Fruit fly (Drosophila melanogaster) whole organism, embryonic: ENCODE results near the gene Col4a1.

Source experiments
- Bteb2 ChIP-seq: fragments of 200-800 bp; sonication (Bioruptor generic); optimal IDR thresholded peaks from 2 replicates; lab custom pipeline; 2016; ENCODE audit warnings: missing biosample characterization, missing genetic modification characterization
- CG10147 ChIP-seq: fragments of 200-800 bp; sonication (Bioruptor generic); optimal IDR thresholded peaks from 2 replicates; lab custom pipeline; 2019; ENCODE audit warnings: missing biosample characterization, mild to moderate bottlenecking, missing genetic modification characterization, moderate library complexity
- CG10209 ChIP-seq: fragments of 200-800 bp; sonication (Bioruptor generic); optimal IDR thresholded peaks from 3 replicates; lab custom pipeline; 2017; ENCODE audit warnings: missing biosample characterization, mild to moderate bottlenecking, missing genetic modification characterization, missing genetic modification reagents
- CG10462 ChIP-seq: fragments of 200-800 bp; sonication (Bioruptor generic); optimal IDR thresholded peaks from 2 replicates; lab custom pipeline; 2016; ENCODE audit warnings: missing biosample characterization, missing genetic modification characterization
- CG10543 ChIP-seq: fragments of 200-800 bp; sonication (Bioruptor generic); optimal IDR thresholded peaks from 3 replicates; lab custom pipeline; 2017; ENCODE audit warnings: missing biosample characterization, mild to moderate bottlenecking, missing genetic modification characterization, moderate library complexity
- CG11398 ChIP-seq: fragments of 200-800 bp; sonication (Bioruptor generic); optimal IDR thresholded peaks from 2 replicates; lab custom pipeline; 2016; ENCODE audit warnings: missing biosample characterization, missing genetic modification characterization
- CG1233 ChIP-seq: fragments of 200-800 bp; sonication (Bioruptor generic); optimal IDR thresholded peaks from 4 replicates; lab custom pipeline; 2018; ENCODE audit warnings: missing biosample characterization, mild to moderate bottlenecking, missing genetic modification characterization
- CG12942 ChIP-seq: fragments of 200-800 bp; sonication (Bioruptor generic); optimal IDR thresholded peaks from 3 replicates; lab custom pipeline; 2016; ENCODE audit warnings: missing biosample characterization, missing genetic modification characterization
- CG13296 ChIP-seq: fragments of 200-800 bp; sonication (Bioruptor generic); optimal IDR thresholded peaks from 3 replicates; lab custom pipeline; 2018; ENCODE audit warnings: missing biosample characterization, mild to moderate bottlenecking, missing genetic modification characterization
- CG13775 ChIP-seq: fragments of 200-800 bp; sonication (Bioruptor generic); optimal IDR thresholded peaks from 3 replicates; lab custom pipeline; 2017; ENCODE audit warnings: missing biosample characterization, mild to moderate bottlenecking, missing genetic modification characterization
- CG14050 ChIP-seq: fragments of 200-800 bp; sonication (Bioruptor generic); IDR thresholded peaks from 3 replicates; pipeline ENCODE4 v1.3.6; 2022; ENCODE audit warnings: missing biosample characterization, missing genetic modification characterization
- CG17912 ChIP-seq: fragments of 200-800 bp; sonication (Bioruptor generic); optimal IDR thresholded peaks from 2 replicates; lab custom pipeline; 2018; ENCODE audit warnings: missing biosample characterization, mild to moderate bottlenecking, missing genetic modification characterization
- CG2678 ChIP-seq: fragments of 200-800 bp; sonication (Bioruptor generic); optimal IDR thresholded peaks from 3 replicates; lab custom pipeline; 2019; ENCODE audit warnings: missing biosample characterization, mild to moderate bottlenecking, missing genetic modification characterization, moderate library complexity
- CG30020 ChIP-seq: fragments of 200-800 bp; optimal IDR thresholded peaks from 2 replicates; lab custom pipeline; 2019; ENCODE audit warnings: missing biosample characterization, mild to moderate bottlenecking, missing genetic modification characterization, moderate library complexity
- CG3847 ChIP-seq: fragments of 200-800 bp; sonication (Bioruptor generic); IDR thresholded peaks from 2 replicates; pipeline ENCODE4 v1.3.6; 2022; ENCODE audit warnings: missing biosample characterization, missing genetic modification characterization
- CG4424 ChIP-seq: fragments of 200-800 bp; sonication (Bioruptor generic); optimal IDR thresholded peaks from 3 replicates; lab custom pipeline; 2016; ENCODE audit warnings: missing biosample characterization, missing genetic modification characterization
- CG4854 ChIP-seq: fragments of 200-800 bp; sonication (Bioruptor generic); optimal IDR thresholded peaks from 2 replicates; lab custom pipeline; 2016; ENCODE audit warnings: missing biosample characterization, missing genetic modification characterization, inconsistent platforms
- CG8089 ChIP-seq: fragments of 200-800 bp; sonication (Bioruptor generic); optimal IDR thresholded peaks from 3 replicates; lab custom pipeline; 2016; ENCODE audit warnings: missing biosample characterization, missing genetic modification characterization
- CG8944 ChIP-seq: fragments of 200-800 bp; sonication (Bioruptor generic); optimal IDR thresholded peaks from 3 replicates; lab custom pipeline; 2016; ENCODE audit warnings: missing biosample characterization, missing genetic modification characterization
- CG9437 ChIP-seq: fragments of 200-800 bp; sonication (Bioruptor generic); optimal IDR thresholded peaks from 2 replicates; lab custom pipeline; 2018; ENCODE audit warnings: missing biosample characterization, mild to moderate bottlenecking, missing genetic modification characterization
- CG9932 ChIP-seq: fragments of 200-800 bp; sonication (Bioruptor generic); IDR thresholded peaks from 2 replicates; pipeline ENCODE4 v1.3.6; 2022; ENCODE audit warnings: missing biosample characterization, missing genetic modification characterization
- CHES-1-like ChIP-seq: fragments of 200-800 bp; sonication (Bioruptor generic); optimal IDR thresholded peaks from 2 replicates; lab custom pipeline; 2016; ENCODE audit warnings: missing biosample characterization, missing genetic modification characterization
- Chrac-16 ChIP-seq: fragments of 200-800 bp; sonication (Bioruptor generic); optimal IDR thresholded peaks from 3 replicates; lab custom pipeline; 2016; ENCODE audit warnings: missing biosample characterization, missing genetic modification characterization
- Dp ChIP-seq: fragments of 200-800 bp; sonication (Bioruptor generic); optimal IDR thresholded peaks from 2 replicates; lab custom pipeline; 2018; ENCODE audit warnings: missing biosample characterization, mild to moderate bottlenecking, missing genetic modification characterization, moderate library complexity
- Jarid2 ChIP-seq: fragments of 200-800 bp; sonication (Bioruptor generic); optimal IDR thresholded peaks from 3 replicates; lab custom pipeline; 2017; ENCODE audit warnings: mild to moderate bottlenecking, missing biosample characterization, missing genetic modification reagents, missing genetic modification characterization
- Lim3 ChIP-seq: fragments of 200-800 bp; sonication (Bioruptor generic); IDR thresholded peaks from 2 replicates; pipeline ENCODE4 v1.3.6; 2022; ENCODE audit warnings: missing biosample characterization, missing genetic modification characterization
- Med ChIP-seq: fragments of 200-800 bp; sonication (Bioruptor generic); peaks from one replicate; lab custom pipeline; 2016; ENCODE audit warnings: missing biosample characterization, missing genetic modification characterization, mild to moderate bottlenecking, inconsistent platforms, moderate library complexity
- Oli ChIP-seq: fragments of 200-800 bp; sonication (Bioruptor generic); optimal IDR thresholded peaks from 2 replicates; lab custom pipeline; 2018; ENCODE audit warnings: missing biosample characterization, mild to moderate bottlenecking, missing genetic modification characterization, moderate library complexity
- Sry-δ ChIP-seq: fragments of 200-800 bp; sonication (Bioruptor generic); optimal IDR thresholded peaks from 2 replicates; lab custom pipeline; 2016; ENCODE audit warnings: missing biosample characterization, missing genetic modification characterization
- ab ChIP-seq: fragments of 200-800 bp; sonication (Bioruptor generic); optimal IDR thresholded peaks from 2 replicates; lab custom pipeline; 2016; ENCODE audit warnings: missing biosample characterization, missing genetic modification characterization
- bab2 ChIP-seq: fragments of 200-800 bp; sonication (Bioruptor generic); optimal IDR thresholded peaks from 2 replicates; lab custom pipeline; 2016; ENCODE audit warnings: missing biosample characterization, missing genetic modification characterization
- disco-r ChIP-seq: fragments of 200-800 bp; sonication (Bioruptor generic); optimal IDR thresholded peaks from 2 replicates; lab custom pipeline; 2016; ENCODE audit warnings: missing biosample characterization, missing genetic modification characterization
- dmrt99B ChIP-seq: fragments of 200-800 bp; sonication (Bioruptor generic); optimal IDR thresholded peaks from 2 replicates; lab custom pipeline; 2018; ENCODE audit warnings: missing biosample characterization, mild to moderate bottlenecking, missing genetic modification characterization, moderate library complexity
- en ChIP-seq: fragments of 200-800 bp; sonication (Bioruptor generic); optimal IDR thresholded peaks from 2 replicates; lab custom pipeline; 2016; ENCODE audit warnings: missing biosample characterization, missing genetic modification characterization
- fd102C ChIP-seq: fragments of 200-800 bp; sonication (Bioruptor generic); optimal IDR thresholded peaks from 2 replicates; lab custom pipeline; 2018; ENCODE audit warnings: missing biosample characterization, mild to moderate bottlenecking, missing genetic modification characterization, moderate library complexity
- fd3F ChIP-seq: fragments of 200-800 bp; sonication (Bioruptor generic); optimal IDR thresholded peaks from 2 replicates; lab custom pipeline; 2018; ENCODE audit warnings: missing biosample characterization, mild to moderate bottlenecking, missing genetic modification characterization, moderate library complexity
- gem ChIP-seq: fragments of 200-800 bp; sonication (Bioruptor generic); optimal IDR thresholded peaks from 2 replicates; lab custom pipeline; 2019; ENCODE audit warnings: missing biosample characterization, mild to moderate bottlenecking, missing genetic modification characterization, moderate library complexity
- h ChIP-seq: fragments of >200 bp; optimal IDR thresholded peaks from 2 replicates; lab custom pipeline; 2017
- inv ChIP-seq: fragments of 200-800 bp; sonication (Bioruptor generic); IDR thresholded peaks from 2 replicates; pipeline ENCODE4 v1.3.6; 2022; ENCODE audit warnings: missing biosample characterization, missing genetic modification characterization; ENCODE audit not compliant: partially characterized antibody
- lola ChIP-seq, 3 experiments: fragments of >200 bp in 2 of 3; fragments of 200-800 bp in 1 of 3; sonication (Bioruptor generic) in 1 of 3; optimal IDR thresholded peaks; 2 replicates each; lab custom pipeline; 2017 to 2019; ENCODE audit warnings: missing biosample characterization in 3 of 3, missing genetic modification characterization in 3 of 3, mild to moderate bottlenecking in 1 of 3, moderate library complexity in 1 of 3
- oc ChIP-seq: fragments of 200-800 bp; sonication (Bioruptor generic); optimal IDR thresholded peaks from 2 replicates; lab custom pipeline; 2018; ENCODE audit warnings: missing biosample characterization, mild to moderate bottlenecking, missing genetic modification characterization, moderate library complexity
- pros ChIP-seq: fragments of 200-800 bp; sonication (Bioruptor generic); optimal IDR thresholded peaks from 3 replicates; lab custom pipeline; 2019; ENCODE audit warnings: missing biosample characterization, mild to moderate bottlenecking, missing genetic modification characterization, moderate library complexity
- psq ChIP-seq: fragments of 200-800 bp; sonication (Bioruptor generic); optimal IDR thresholded peaks from 2 replicates; lab custom pipeline; 2017; ENCODE audit warnings: missing biosample characterization, missing genetic modification characterization
- sd ChIP-seq: fragments of 200-800 bp; sonication (Bioruptor generic); optimal IDR thresholded peaks from 3 replicates; lab custom pipeline; 2018; ENCODE audit warnings: missing biosample characterization, mild to moderate bottlenecking, missing genetic modification characterization, moderate library complexity
- sens ChIP-seq: fragments of 200-800 bp; sonication (Bioruptor generic); peaks from one replicate; lab custom pipeline; 2016; ENCODE audit warnings: missing biosample characterization, missing genetic modification characterization
- sisA ChIP-seq: fragments of 200-800 bp; sonication (Bioruptor generic); IDR thresholded peaks from 2 replicates; pipeline ENCODE4 v1.3.6; 2022; ENCODE audit warnings: missing biosample characterization, missing genetic modification characterization
- ssp ChIP-seq: fragments of 200-800 bp; sonication (Bioruptor generic); IDR thresholded peaks from 2 replicates; pipeline ENCODE4 v1.3.6; 2022; ENCODE audit warnings: missing biosample characterization, missing genetic modification characterization
- stc ChIP-seq: fragments of 200-800 bp; sonication (Bioruptor generic); IDR thresholded peaks from 2 replicates; pipeline ENCODE4 v1.3.6; 2022; ENCODE audit warnings: missing biosample characterization, missing genetic modification characterization
- sug ChIP-seq: fragments of 200-800 bp; optimal IDR thresholded peaks from 2 replicates; lab custom pipeline; 2019; ENCODE audit warnings: missing biosample characterization, mild to moderate bottlenecking, missing genetic modification characterization, moderate library complexity
- tio ChIP-seq: fragments of 200-800 bp; sonication (Bioruptor generic); optimal IDR thresholded peaks from 2 replicates; lab custom pipeline; 2017; ENCODE audit warnings: missing biosample characterization, missing genetic modification characterization, inconsistent platforms
- wor ChIP-seq: fragments of 200-800 bp; sonication (Bioruptor generic); IDR thresholded peaks from 2 replicates; pipeline ENCODE4 v1.3.6; 2022; ENCODE audit warnings: missing biosample characterization, missing genetic modification characterization
- yki ChIP-seq: fragments of >200 bp; optimal IDR thresholded peaks from 3 replicates; lab custom pipeline; 2018

Col4a1 gene

dm6 chr2L:5080225-5080867, 50.9 kb downstream of the Col4a1 start (continued):
- no peak for TF ChIP-seq CG14050 (GFP tag; lab: Robert Waterston, UW)
- TF ChIP-seq inv (GFP tag; lab: Robert Waterston, UW): no peak
- TF ChIP-seq CG4424: no peak
- TF ChIP-seq CG8089 (GFP tag; lab: Kevin White, UChicago): no peak
- TF ChIP-seq oc (tag; lab: Kevin White, UChicago): peak; percentile 39
- TF ChIP-seq CG12942 (GFP tag; lab: Kevin White, UChicago): no peak
- TF ChIP-seq Jarid2: no peak
- no peak for TF ChIP-seq CG4854 (GFP tag; lab: Kevin White, UChicago)
- TF ChIP-seq sug (tag; lab: Kevin White, UChicago): no peak
- no peak for TF ChIP-seq CG9437
- TF ChIP-seq dmrt99B (tag; lab: Kevin White, UChicago): peak; percentile 32
- TF ChIP-seq CG10543: no peak
- peak; percentile 4 for TF ChIP-seq CG10209
- TF ChIP-seq CG11398 (GFP tag; lab: Kevin White, UChicago): no peak
- no peak for TF ChIP-seq CG30020
- no peak for TF ChIP-seq psq (GFP tag; lab: Kevin White, UChicago)
- no peak for TF ChIP-seq Chrac-16 (GFP tag; lab: Kevin White, UChicago)
- TF ChIP-seq sd (tag; lab: Kevin White, UChicago): no peak
- no peak for TF ChIP-seq tio
- no peak for TF ChIP-seq wor (GFP tag; lab: Robert Waterston, UW)
- no peak for TF ChIP-seq Med
- no peak for TF ChIP-seq CG9932
- TF ChIP-seq ab (GFP tag; lab: Kevin White, UChicago): no peak
- TF ChIP-seq CHES-1-like (GFP tag; lab: Kevin White, UChicago): no peak
- peak; percentile 18; the same call in 1 of the 2 replicates for TF ChIP-seq stc (GFP tag; lab: Robert Waterston, UW)
- TF ChIP-seq CG2678 (tag; lab: Kevin White, UChicago): peak; percentile 53
- TF ChIP-seq h (lab: Kevin White, UChicago): no peak
- no peak for TF ChIP-seq CG13296 (GFP tag; lab: Kevin White, UChicago)
- no peak for TF ChIP-seq CG8944 (GFP tag; lab: Kevin White, UChicago)
- TF ChIP-seq sens (GFP tag; lab: Kevin White, UChicago): peak; percentile 59
- TF ChIP-seq Bteb2 (GFP tag; lab: Kevin White, UChicago): no peak
- TF ChIP-seq CG10462 (GFP tag; lab: Kevin White, UChicago): no peak
- TF ChIP-seq Sry-δ: no peak
- TF ChIP-seq CG13775: no peak
- TF ChIP-seq bab2 (GFP tag; lab: Kevin White, UChicago): no peak
- TF ChIP-seq fd102C (GFP tag; lab: Kevin White, UChicago): no peak
- no peak for TF ChIP-seq CG1233 (GFP tag; lab: Kevin White, UChicago)
- TF ChIP-seq sisA (GFP tag; lab: Robert Waterston, UW): no peak
- no peak for TF ChIP-seq CG17912 (GFP tag; lab: Kevin White, UChicago)
- TF ChIP-seq gem (tag; lab: Kevin White, UChicago): peak; percentile 57
- TF ChIP-seq yki (lab: Kevin White, UChicago): no peak
- no peak for TF ChIP-seq fd3F (GFP tag; lab: Kevin White, UChicago)
- peak; percentile 32 for TF ChIP-seq Oli (tag; lab: Kevin White, UChicago)
- no peak for TF ChIP-seq ssp (GFP tag; lab: Robert Waterston, UW)
- no peak for TF ChIP-seq disco-r (GFP tag; lab: Kevin White, UChicago)
- no peak for TF ChIP-seq lola (GFP tag; optimal IDR thresholded peaks at IDR 0.05; lab: Kevin White, UChicago)
- no peak for TF ChIP-seq CG3847 (GFP tag; lab: Robert Waterston, UW)
- TF ChIP-seq Dp (GFP tag; lab: Kevin White, UChicago): no peak
- TF ChIP-seq Lim3 (GFP tag; lab: Robert Waterston, UW): no peak
- peak; percentile 2 for TF ChIP-seq CG10147 (GFP tag; lab: Kevin White, UChicago)
- TF ChIP-seq en: no peak
- TF ChIP-seq pros (GFP tag; lab: Kevin White, UChicago): no peak
